Worm (Caenorhabditis elegans): ENCODE results near the gene T22B2.2.

- TF ChIP-seq nhr-25 (tag; optimal IDR thresholded peaks at IDR 0.05) (no peak), nhr-237 (tag; optimal IDR thresholded peaks at IDR 0.05) (no peak), lin-39 (tag; optimal IDR thresholded peaks at IDR 0.05) (no peak), ztf-4 (tag; optimal IDR thresholded peaks at IDR 0.05) (no peak), unc-62 (GFP tag; optimal IDR thresholded peaks at IDR 0.05) (no peak)
Measured at ce11 chrX:3898255-3899177, 21.7 kb upstream of the T22B2.2 start.
